Worm (Caenorhabditis elegans) whole organism, L3 larva: ENCODE data around the gene C45B11.8.

Experiments used
- R02D3.7 ChIP-seq: fragments of 150-350 bp; optimal IDR thresholded peaks from 2 replicates; lab custom pipeline; 2014; ENCODE audit warnings: missing biosample characterization, missing genetic modification characterization
- aly-2 ChIP-seq: fragments of 150-350 bp; optimal IDR thresholded peaks from 2 replicates; lab custom pipeline; 2014; ENCODE audit warnings: missing biosample characterization, missing genetic modification characterization
- ama-1 ChIP-seq: fragments of 150-350 bp; optimal IDR thresholded peaks from 2 replicates; lab custom pipeline; 2018
- ceh-16 ChIP-seq: sonication (generic microtip); optimal IDR thresholded peaks from 2 replicates; lab custom pipeline; 2017; ENCODE audit warnings: missing biosample characterization, missing genetic modification characterization
- ceh-28 ChIP-seq: fragments of 150-350 bp; optimal IDR thresholded peaks from 2 replicates; lab custom pipeline; 2014; ENCODE audit warnings: missing biosample characterization, missing genetic modification reagents, missing genetic modification characterization
- ceh-9 ChIP-seq: sonication (generic microtip); optimal IDR thresholded peaks from 2 replicates; lab custom pipeline; 2018; ENCODE audit warnings: missing biosample characterization, missing genetic modification characterization
- daf-12 ChIP-seq: fragments of 150-350 bp; optimal IDR thresholded peaks from 2 replicates; lab custom pipeline; 2014; ENCODE audit warnings: missing biosample characterization, missing genetic modification reagents, missing genetic modification characterization
- egl-27 ChIP-seq: sonication (generic microtip); optimal IDR thresholded peaks from 4 replicates; lab custom pipeline; 2017; ENCODE audit warnings: missing biosample characterization, missing genetic modification reagents, missing genetic modification characterization
- egl-5 ChIP-seq: fragments of 150-350 bp; optimal IDR thresholded peaks from 2 replicates; lab custom pipeline; 2017; ENCODE audit warnings: missing biosample characterization, missing genetic modification reagents, missing genetic modification characterization, inconsistent platforms
- elt-1 ChIP-seq: fragments of 150-350 bp; optimal IDR thresholded peaks from 2 replicates; lab custom pipeline; 2014; ENCODE audit warnings: missing biosample characterization, missing genetic modification characterization
- elt-2 ChIP-seq: sonication (generic microtip); optimal IDR thresholded peaks from 2 replicates; lab custom pipeline; 2016; ENCODE audit warnings: missing genetic modification reagents, mild to moderate bottlenecking, missing genetic modification characterization, missing compliant biosample characterization
- eor-1 ChIP-seq, 2 experiments: fragments of 150-350 bp; optimal IDR thresholded peaks; 2 replicates each; lab custom pipeline; 2014 to 2018; ENCODE audit warnings: missing biosample characterization in 2 of 2, missing genetic modification characterization in 2 of 2
- fkh-2 ChIP-seq: fragments of 150-350 bp; optimal IDR thresholded peaks from 2 replicates; lab custom pipeline; 2014; ENCODE audit warnings: missing biosample characterization, missing genetic modification reagents, missing genetic modification characterization
- fos-1 ChIP-seq: fragments of 150-350 bp; optimal IDR thresholded peaks from 2 replicates; lab custom pipeline; 2014; ENCODE audit warnings: missing biosample characterization, missing genetic modification characterization
- hmg-11 ChIP-seq: sonication (generic microtip); optimal IDR thresholded peaks from 2 replicates; lab custom pipeline; 2016; ENCODE audit warnings: missing genetic modification characterization, missing compliant biosample characterization
- jun-1 ChIP-seq: fragments of 150-350 bp; optimal IDR thresholded peaks from 2 replicates; lab custom pipeline; 2014; ENCODE audit warnings: missing biosample characterization, missing genetic modification reagents, missing genetic modification characterization
- lsy-12 ChIP-seq: sonication (generic microtip); optimal IDR thresholded peaks from 2 replicates; lab custom pipeline; 2016; ENCODE audit warnings: mild to moderate bottlenecking, missing genetic modification characterization, missing compliant biosample characterization
- mdl-1 ChIP-seq: fragments of 150-350 bp; optimal IDR thresholded peaks from 2 replicates; lab custom pipeline; 2014; ENCODE audit warnings: missing biosample characterization, missing genetic modification characterization
- mml-1 ChIP-seq: fragments of 150-350 bp; sonication (generic microtip); optimal IDR thresholded peaks from 3 replicates; lab custom pipeline; 2014; ENCODE audit warnings: missing biosample characterization, missing genetic modification characterization
- nfya-1 ChIP-seq: sonication (generic microtip); optimal IDR thresholded peaks from 2 replicates; lab custom pipeline; 2017; ENCODE audit warnings: missing genetic modification characterization, mild to moderate bottlenecking, missing compliant biosample characterization, antibody characterized with exemption, moderate library complexity; ENCODE audit not compliant: insufficient read depth
- nhr-11 ChIP-seq: fragments of 150-350 bp; optimal IDR thresholded peaks from 2 replicates; lab custom pipeline; 2014; ENCODE audit warnings: missing biosample characterization, missing genetic modification characterization
- nhr-12 ChIP-seq: fragments of 150-350 bp; optimal IDR thresholded peaks from 2 replicates; lab custom pipeline; 2014; ENCODE audit warnings: missing biosample characterization, missing genetic modification characterization
- nhr-23 ChIP-seq: fragments of 150-350 bp; optimal IDR thresholded peaks from 2 replicates; lab custom pipeline; 2014; ENCODE audit warnings: missing biosample characterization, missing genetic modification reagents, missing genetic modification characterization
- nhr-25 ChIP-seq: sonication (generic microtip); optimal IDR thresholded peaks from 2 replicates; lab custom pipeline; 2017; ENCODE audit warnings: missing biosample characterization, missing genetic modification characterization
- nhr-28 ChIP-seq: fragments of 150-350 bp; optimal IDR thresholded peaks from 2 replicates; lab custom pipeline; 2014; ENCODE audit warnings: missing biosample characterization, missing genetic modification characterization
- nhr-43 ChIP-seq: sonication (generic microtip); optimal IDR thresholded peaks from 2 replicates; lab custom pipeline; 2016; ENCODE audit warnings: mild to moderate bottlenecking, missing genetic modification characterization, missing compliant biosample characterization; ENCODE audit not compliant: poor library complexity, severe bottlenecking
- nhr-77 ChIP-seq: fragments of 150-350 bp; optimal IDR thresholded peaks from 2 replicates; lab custom pipeline; 2014; ENCODE audit warnings: missing biosample characterization, missing genetic modification characterization
- pha-4 ChIP-seq: fragments of 150-350 bp; optimal IDR thresholded peaks from 2 replicates; lab custom pipeline; 2014; ENCODE audit warnings: missing biosample characterization, missing genetic modification reagents, missing genetic modification characterization
- pqm-1 ChIP-seq: fragments of 150-350 bp; optimal IDR thresholded peaks from 2 replicates; lab custom pipeline; 2017; ENCODE audit warnings: missing biosample characterization, missing genetic modification characterization, inconsistent platforms
- sea-2 ChIP-seq: fragments of 150-350 bp; sonication (generic microtip); optimal IDR thresholded peaks from 4 replicates; lab custom pipeline; 2014; ENCODE audit warnings: missing biosample characterization, missing genetic modification reagents, missing genetic modification characterization
- skn-1 ChIP-seq: fragments of 150-350 bp; optimal IDR thresholded peaks from 2 replicates; lab custom pipeline; 2014; ENCODE audit warnings: missing biosample characterization, missing genetic modification characterization
- snpc-4 ChIP-seq: fragments of 150-350 bp; optimal IDR thresholded peaks from 2 replicates; lab custom pipeline; 2014; ENCODE audit warnings: missing biosample characterization, missing genetic modification characterization
- tbx-2 ChIP-seq: sonication (generic microtip); optimal IDR thresholded peaks from 2 replicates; lab custom pipeline; 2016; ENCODE audit warnings: mild to moderate bottlenecking, missing genetic modification characterization, missing compliant biosample characterization
- unc-39 ChIP-seq: sonication (generic microtip); optimal IDR thresholded peaks from 4 replicates; lab custom pipeline; 2017; ENCODE audit warnings: missing biosample characterization, missing genetic modification characterization
- unc-62 ChIP-seq: fragments of 150-350 bp; sonication (generic microtip); optimal IDR thresholded peaks from 4 replicates; lab custom pipeline; 2014; ENCODE audit warnings: missing biosample characterization, missing genetic modification reagents, missing genetic modification characterization
- ztf-4 ChIP-seq: fragments of 150-350 bp; optimal IDR thresholded peaks from 2 replicates; lab custom pipeline; 2014; ENCODE audit warnings: missing biosample characterization, missing genetic modification characterization

Gene C45B11.8

DNA sequence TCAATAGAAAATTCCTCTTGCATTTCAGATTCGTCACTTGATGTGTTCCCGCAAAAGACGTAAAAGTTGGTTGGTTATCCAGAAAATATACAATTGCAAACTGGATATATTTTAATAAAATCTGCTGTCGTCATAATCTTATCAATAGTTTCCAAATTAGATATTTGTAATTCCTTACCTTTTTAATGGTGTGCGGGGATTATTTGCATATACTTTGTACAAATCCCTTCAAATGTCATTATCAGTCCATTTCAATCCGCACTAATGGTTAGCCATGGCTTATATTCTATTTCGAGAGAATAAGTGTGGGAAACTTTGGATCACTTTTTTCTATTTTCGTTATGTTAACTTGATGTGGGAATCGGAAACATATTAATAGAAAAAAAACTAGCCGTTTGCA, 36.5 kb upstream of the C45B11.8 start:
- TF ChIP-seq fos-1 (tag; lab: Kevin White, UChicago) (no peak), skn-1 (tag; lab: Kevin White, UChicago) (no peak), elt-1 (tag; lab: Kevin White, UChicago) (no peak), nhr-11 (tag; lab: Kevin White, UChicago) (no peak), unc-62 (GFP tag; lab: Kevin White, UChicago) (no peak), pha-4 (tag; lab: Kevin White, UChicago) (no peak), ztf-4 (tag; lab: Kevin White, UChicago) (no peak), unc-39 (no peak), lsy-12 (tag; lab: Kevin White, UChicago) (no peak), eor-1 (tag; optimal IDR thresholded peaks at IDR 0.05; lab: Kevin White, UChicago) (no peak), fkh-2 (tag; lab: Kevin White, UChicago) (no peak), ceh-28 (tag; lab: Kevin White, UChicago) (no peak), nhr-77 (no peak), pqm-1 (tag; lab: Kevin White, UChicago) (no peak), nhr-23 (no peak), ceh-9 (tag; lab: Kevin White, UChicago) (no peak), nhr-25 (no peak), hmg-11 (tag; lab: Kevin White, UChicago) (no peak), snpc-4 (tag; lab: Kevin White, UChicago) (no peak), egl-5 (no peak)

ce11 chrV:11007651-11008050, 32.9 kb upstream of the C45B11.8 start:
- TF ChIP-seq skn-1 (tag; lab: Kevin White, UChicago), result no peak
- TF ChIP-seq nhr-25, result no peak
- TF ChIP-seq ceh-28 (tag; lab: Kevin White, UChicago), result no peak
- TF ChIP-seq mml-1 (tag; lab: Kevin White, UChicago), result no peak
- TF ChIP-seq jun-1, result peak; percentile 44
- no peak for TF ChIP-seq ceh-16 (tag; lab: Kevin White, UChicago)
- no peak for TF ChIP-seq ama-1 (lab: Kevin White, UChicago)
- TF ChIP-seq unc-62 (GFP tag; lab: Kevin White, UChicago), result no peak
- TF ChIP-seq fos-1 (tag; lab: Kevin White, UChicago), result no peak
- no peak for TF ChIP-seq elt-1 (tag; lab: Kevin White, UChicago)
- no peak for TF ChIP-seq ceh-9 (tag; lab: Kevin White, UChicago)
- TF ChIP-seq elt-2 (tag; lab: Kevin White, UChicago), result peak; percentile 80
- no peak for TF ChIP-seq snpc-4 (tag; lab: Kevin White, UChicago)
- TF ChIP-seq aly-2, result no peak
- no peak for TF ChIP-seq R02D3.7 (tag; lab: Kevin White, UChicago)
- peak; percentile 24 for TF ChIP-seq pqm-1 (tag; lab: Kevin White, UChicago)
- TF ChIP-seq nhr-28 (tag; lab: Kevin White, UChicago), result no peak

DNA sequence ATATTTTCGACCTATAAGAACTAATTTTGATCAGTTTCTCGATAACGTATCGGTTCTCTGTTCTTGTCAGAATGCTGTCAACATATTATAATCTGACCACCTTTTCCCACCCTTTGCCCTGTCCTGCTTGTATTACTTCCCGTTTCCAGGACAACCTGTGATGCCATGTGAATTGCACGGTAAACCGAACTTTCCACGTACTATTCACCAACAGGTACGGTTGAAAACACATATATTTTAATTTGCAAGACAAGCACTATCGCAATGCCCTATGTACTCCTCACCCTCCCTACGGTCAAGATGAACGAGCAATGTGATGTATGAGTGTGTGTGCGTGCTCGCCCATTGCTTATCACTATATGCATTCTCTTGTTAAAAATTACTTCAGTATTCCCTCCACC, 31.4 kb upstream of the C45B11.8 start:
- TF ChIP-seq elt-2 (tag; lab: Kevin White, UChicago), result peak; percentile 92
- TF ChIP-seq jun-1, result peak; percentile 40
- no peak for TF ChIP-seq pha-4 (tag; lab: Kevin White, UChicago)
- no peak for TF ChIP-seq nhr-12
- TF ChIP-seq tbx-2 (tag; lab: Kevin White, UChicago), result no peak
- peak; percentile 74 for TF ChIP-seq pqm-1 (tag; lab: Kevin White, UChicago)
- TF ChIP-seq ztf-4 (tag; lab: Kevin White, UChicago), result no peak
- TF ChIP-seq egl-27 (tag; lab: Kevin White, UChicago), result no peak
- TF ChIP-seq mdl-1 (tag; lab: Kevin White, UChicago), result no peak
- TF ChIP-seq nfya-1 (tag; lab: Kevin White, UChicago), result no peak
- TF ChIP-seq unc-62 (GFP tag; lab: Kevin White, UChicago), result no peak
- TF ChIP-seq sea-2 (GFP tag; lab: Kevin White, UChicago), result no peak
- TF ChIP-seq unc-39, result no peak

DNA sequence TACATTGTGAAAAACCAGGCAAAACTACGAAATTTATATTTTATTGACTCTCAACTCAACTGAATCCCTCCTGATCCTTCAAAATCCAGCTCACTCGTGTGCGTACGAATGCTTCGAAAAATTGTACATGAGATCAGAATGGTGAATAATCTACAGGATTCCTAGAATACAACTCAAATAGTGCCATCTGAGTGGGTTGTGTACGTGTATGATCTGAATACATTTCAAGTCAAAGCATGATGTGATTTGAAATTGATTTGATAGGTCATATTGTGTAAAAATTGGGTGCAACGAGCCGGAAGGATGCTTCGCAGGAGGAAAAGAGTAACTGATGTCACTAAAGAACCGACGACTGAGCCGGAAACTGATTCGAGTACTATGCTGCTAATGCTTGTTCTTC, 29.8 kb upstream of the C45B11.8 start:
- TF ChIP-seq daf-12 (tag; lab: Kevin White, UChicago), result no peak
- TF ChIP-seq unc-39, result no peak

DNA sequence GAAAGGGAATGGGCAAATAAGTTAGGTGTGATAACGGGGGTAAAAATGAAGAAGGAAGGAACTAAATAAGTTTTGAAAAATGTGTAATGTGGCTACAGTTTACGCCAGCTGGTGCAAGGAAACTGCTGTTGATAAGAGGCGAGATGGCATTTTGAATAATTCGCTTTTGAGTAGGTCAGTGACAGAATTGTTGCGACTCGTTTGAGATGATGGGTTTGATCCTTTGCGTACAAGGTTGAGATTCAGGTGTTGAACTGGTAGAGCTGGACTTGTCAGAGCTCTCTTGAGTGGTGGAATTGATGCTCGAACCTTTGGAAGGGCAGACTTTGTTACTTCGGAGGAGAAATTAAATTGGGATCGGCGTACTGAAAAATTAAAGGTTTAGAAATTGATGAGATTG, 28.8 kb upstream of the C45B11.8 start:
- no peak for TF ChIP-seq ceh-28 (tag; lab: Kevin White, UChicago)
- no peak for TF ChIP-seq nhr-43 (tag; lab: Kevin White, UChicago)
- TF ChIP-seq elt-1 (tag; lab: Kevin White, UChicago), result no peak
- peak; percentile 10 for TF ChIP-seq nhr-25
- TF ChIP-seq hmg-11 (tag; lab: Kevin White, UChicago), result no peak
